Fruit fly (Drosophila melanogaster): ENCODE data around the gene obst-E.

Gene obst-E

DNA sequence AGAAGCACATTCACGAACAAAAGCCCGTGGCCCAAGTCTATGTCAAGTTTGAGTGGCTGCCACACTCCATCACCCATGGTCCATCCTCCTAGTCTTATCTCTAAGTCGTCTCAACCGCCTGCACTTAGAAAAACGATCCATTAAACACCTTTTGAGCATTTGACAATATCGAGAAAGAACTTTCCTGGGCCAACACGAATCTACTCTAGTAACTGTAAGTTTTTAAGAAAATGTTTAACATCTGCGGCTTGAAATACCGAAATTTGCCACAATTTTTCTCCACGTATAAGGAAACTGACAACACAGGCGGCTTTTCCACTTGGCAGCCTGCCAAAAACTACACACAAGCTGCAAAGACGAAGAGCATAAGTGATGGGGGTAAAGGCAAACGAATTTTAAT lies 29.2 kb upstream of the obst-E start:
- TF ChIP-seq sens (GFP tag) (peak; percentile 66), CG3726 (GFP tag; IDR thresholded peaks at IDR 0.05) (no peak), z (GFP tag; IDR thresholded peaks at IDR 0.05) (no peak), CG3995 (GFP tag; optimal IDR thresholded peaks at IDR 0.05) (no peak), CG8478 (optimal IDR thresholded peaks at IDR 0.05) (no peak), Drgx (GFP tag; IDR thresholded peaks at IDR 0.05) (0 out of 2 replicates have a peak, but pooled peaks have one; percentile 31), gem (tag; optimal IDR thresholded peaks at IDR 0.05) (peak; percentile 4), dan (GFP tag; IDR thresholded peaks at IDR 0.05) (no peak), CG16813 (GFP tag; IDR thresholded peaks at IDR 0.05; ENCODE audit: partially characterized antibody) (no peak), CG14014 (GFP tag; IDR thresholded peaks at IDR 0.05) (0 out of 2 replicates have a peak, but pooled peaks have one; percentile 15), hkb (optimal IDR thresholded peaks at IDR 0.05) (no peak), hkb (GFP tag; IDR thresholded peaks at IDR 0.05) (no peak), tup (GFP tag; optimal IDR thresholded peaks at IDR 0.05) (no peak), lilli (GFP tag; optimal IDR thresholded peaks at IDR 0.05) (no peak), bowl (GFP tag; IDR thresholded peaks at IDR 0.05) (no peak), CG31365 (tag; optimal IDR thresholded peaks at IDR 0.05) (no peak), Meics (GFP tag; optimal IDR thresholded peaks at IDR 0.05) (no peak), CG15073 (GFP tag; optimal IDR thresholded peaks at IDR 0.05) (no peak), CG1832 (GFP tag; optimal IDR thresholded peaks at IDR 0.05) (no peak), fd64A (GFP tag; optimal IDR thresholded peaks at IDR 0.05) (no peak), CG7556 (GFP tag; optimal IDR thresholded peaks at IDR 0.05) (no peak), Ets65A (GFP tag) (peak; percentile 69), corto (GFP tag; optimal IDR thresholded peaks at IDR 0.05) (no peak), lab (GFP tag; optimal IDR thresholded peaks at IDR 0.05) (no peak), Chrac-16 (GFP tag; optimal IDR thresholded peaks at IDR 0.05) (no peak), CG14667 (GFP tag; IDR thresholded peaks at IDR 0.05) (no peak), repo (GFP tag; optimal IDR thresholded peaks at IDR 0.05) (no peak), B-H1 (GFP tag; IDR thresholded peaks at IDR 0.05) (no peak), fu2 (GFP tag; optimal IDR thresholded peaks at IDR 0.05) (no peak), en (GFP tag; optimal IDR thresholded peaks at IDR 0.05) (no peak), aop (GFP tag; IDR thresholded peaks at IDR 0.05) (no peak), Sin3A (optimal IDR thresholded peaks at IDR 0.05) (no peak), salm (tag; optimal IDR thresholded peaks at IDR 0.05) (no peak), Atf3 (GFP tag; optimal IDR thresholded peaks at IDR 0.05) (no peak), CG15514 (GFP tag; optimal IDR thresholded peaks at IDR 0.05) (no peak), zfh1 (GFP tag; IDR thresholded peaks at IDR 0.05) (no peak), Hr51 (GFP tag; optimal IDR thresholded peaks at IDR 0.05) (no peak), Med (GFP tag) (peak; percentile 46), chm (GFP tag; IDR thresholded peaks at IDR 0.05) (no peak), twi (tag; optimal IDR thresholded peaks at IDR 0.05) (no peak), dysf (GFP tag; IDR thresholded peaks at IDR 0.05) (peak; percentile 17; the same call in 1 of the 3 replicates), Dip2 (GFP tag; IDR thresholded peaks at IDR 0.05) (no peak), CG6272 (GFP tag; IDR thresholded peaks at IDR 0.05) (no peak), CG17359 (tag; optimal IDR thresholded peaks at IDR 0.05) (no peak), knrl (GFP tag; IDR thresholded peaks at IDR 0.05; ENCODE audit: partially characterized antibody) (no peak), CG11560 (tag; IDR thresholded peaks at IDR 0.05) (no peak), CG14860 (GFP tag; IDR thresholded peaks at IDR 0.05; ENCODE audit: partially characterized antibody) (no peak), CG15269 (tag; optimal IDR thresholded peaks at IDR 0.05) (no peak), CG3065 (GFP tag; optimal IDR thresholded peaks at IDR 0.05) (no peak), YL-1 (GFP tag; optimal IDR thresholded peaks at IDR 0.05) (no peak), wek (GFP tag; optimal IDR thresholded peaks at IDR 0.05) (no peak), peb (GFP tag; IDR thresholded peaks at IDR 0.05) (no peak), CG8944 (GFP tag; optimal IDR thresholded peaks at IDR 0.05) (no peak), ro (GFP tag; IDR thresholded peaks at IDR 0.05) (no peak)

Data from whole organism, embryonic.